Worm (Caenorhabditis elegans) whole organism, late embryonic: ENCODE data around the gene pqn-25.

Source experiments
- Y22D7AL.16 ChIP-seq: sonication (generic microtip); optimal IDR thresholded peaks from 2 replicates; lab custom pipeline; 2016; ENCODE audit warnings: missing genetic modification characterization, missing compliant biosample characterization
- ama-1 ChIP-seq: fragments of 150-350 bp; optimal IDR thresholded peaks from 2 replicates; lab custom pipeline; 2014
- ceh-18 ChIP-seq: sonication (generic microtip); optimal IDR thresholded peaks from 2 replicates; lab custom pipeline; 2016; ENCODE audit warnings: missing genetic modification characterization, missing compliant biosample characterization
- ceh-6 ChIP-seq: fragments of 200-800 bp; sonication (Bioruptor generic); optimal IDR thresholded peaks from 2 replicates; lab custom pipeline; 2018; ENCODE audit warnings: mild to moderate bottlenecking, missing genetic modification characterization, missing compliant biosample characterization
- fkh-10 ChIP-seq: fragments of 150-350 bp; optimal IDR thresholded peaks from 2 replicates; lab custom pipeline; 2014; ENCODE audit warnings: missing biosample characterization, missing genetic modification reagents, missing genetic modification characterization
- nfya-1 ChIP-seq: sonication (generic microtip); optimal IDR thresholded peaks from 2 replicates; lab custom pipeline; 2017; ENCODE audit warnings: missing genetic modification characterization, mild to moderate bottlenecking, missing compliant biosample characterization, antibody characterized with exemption, moderate library complexity
- pax-1 ChIP-seq: fragments of 150-350 bp; optimal IDR thresholded peaks from 2 replicates; lab custom pipeline; 2014; ENCODE audit warnings: missing biosample characterization, missing genetic modification characterization
- pros-1 ChIP-seq: fragments of 150-350 bp; optimal IDR thresholded peaks from 2 replicates; lab custom pipeline; 2014; ENCODE audit warnings: missing biosample characterization, missing genetic modification reagents, missing genetic modification characterization
- syd-9 ChIP-seq: sonication (generic microtip); optimal IDR thresholded peaks from 2 replicates; lab custom pipeline; 2016; ENCODE audit warnings: mild to moderate bottlenecking, missing genetic modification characterization, moderate library complexity, missing compliant biosample characterization
- unc-55 ChIP-seq: sonication (generic microtip); optimal IDR thresholded peaks from 2 replicates; lab custom pipeline; 2017; ENCODE audit warnings: missing biosample characterization, missing genetic modification reagents, missing genetic modification characterization

ce11 chrIII:5487087-5487603 lies 25.3 kb downstream of the pqn-25 start, which contains the start of gene osg-1:
- TF ChIP-seq ceh-6 (no peak), nfya-1 (no peak), Y22D7AL.16 (no peak), fkh-10 (no peak), syd-9 (tag; lab: Kevin White, UChicago) (no peak), pros-1 (tag; lab: Kevin White, UChicago) (no peak), unc-55 (GFP tag; lab: Kevin White, UChicago) (no peak), pax-1 (no peak), ama-1 (lab: Kevin White, UChicago) (no peak), ceh-18 (tag; lab: Kevin White, UChicago) (no peak)
